Worm (Caenorhabditis elegans) whole organism, L1 larva: ENCODE data around the gene mdt-21.
A peak's percentile ranks its signal among the peaks of the same experiment; 100 is the strongest.

Source experiments
- C16A3.4 ChIP-seq: fragments of 150-350 bp; optimal IDR thresholded peaks from 2 replicates; lab custom pipeline; 2014; ENCODE audit warnings: missing biosample characterization, missing genetic modification characterization
- C34B4.2 ChIP-seq: sonication (generic microtip); optimal IDR thresholded peaks from 2 replicates; lab custom pipeline; 2017; ENCODE audit warnings: mild to moderate bottlenecking, missing genetic modification characterization, missing compliant biosample characterization
- F16B12.6 ChIP-seq: fragments of 150-350 bp; optimal IDR thresholded peaks from 2 replicates; lab custom pipeline; 2014; ENCODE audit warnings: missing biosample characterization, missing genetic modification characterization
- Y116A8C.19 ChIP-seq: sonication (generic microtip); optimal IDR thresholded peaks from 2 replicates; lab custom pipeline; 2016; ENCODE audit warnings: missing compliant biosample characterization, missing genetic modification characterization, borderline replicate concordance
- aly-2 ChIP-seq: fragments of 150-350 bp; optimal IDR thresholded peaks from 2 replicates; lab custom pipeline; 2014; ENCODE audit warnings: missing biosample characterization, missing genetic modification characterization
- blmp-1 ChIP-seq: fragments of 150-350 bp; optimal IDR thresholded peaks from 2 replicates; lab custom pipeline; 2014; ENCODE audit warnings: missing biosample characterization, missing genetic modification characterization
- ceh-63 ChIP-seq: fragments of 200-800 bp; sonication (Bioruptor generic); optimal IDR thresholded peaks from 2 replicates; lab custom pipeline; 2018; ENCODE audit warnings: mild to moderate bottlenecking, missing genetic modification characterization, missing compliant biosample characterization
- ceh-88 ChIP-seq: fragments of 200-800 bp; sonication (Bioruptor generic); IDR thresholded peaks from 2 replicates; pipeline ENCODE4 v1.3.6; 2022; ENCODE audit warnings: missing genetic modification characterization, missing compliant biosample characterization
- ceh-90 ChIP-seq: sonication (generic microtip); optimal IDR thresholded peaks from 2 replicates; lab custom pipeline; 2016; ENCODE audit warnings: missing genetic modification characterization, missing compliant biosample characterization
- ces-1 ChIP-seq: fragments of 150-350 bp; optimal IDR thresholded peaks from 2 replicates; lab custom pipeline; 2014; ENCODE audit warnings: missing biosample characterization, missing genetic modification reagents, missing genetic modification characterization
- dpl-1 ChIP-seq, 3 experiments: fragments of 150-350 bp in 2 of 3; sonication (generic microtip) in 1 of 3; optimal IDR thresholded peaks; 2 replicates each; lab custom pipeline; 2014 to 2017; ENCODE audit warnings: missing biosample characterization in 3 of 3, missing genetic modification characterization in 3 of 3, missing genetic modification reagents in 3 of 3
- efl-1 ChIP-seq, 4 experiments: fragments of 150-350 bp; optimal IDR thresholded peaks in 3 of 4; peaks in 1 of 4; 1 replicate in 1 of 4; 2 replicates in 3 of 4; lab custom pipeline; 2014; ENCODE audit warnings: missing biosample characterization in 2 of 4, missing genetic modification characterization in 2 of 4, missing genetic modification reagents in 2 of 4
- efl-3 ChIP-seq: fragments of 200-800 bp; sonication (Bioruptor generic); optimal IDR thresholded peaks from 2 replicates; lab custom pipeline; 2018; ENCODE audit warnings: mild to moderate bottlenecking, missing genetic modification characterization, missing compliant biosample characterization
- elt-3 ChIP-seq, 6 experiments: fragments of 150-350 bp in 1 of 6; sonication (generic microtip); optimal IDR thresholded peaks; 2 replicates each; lab custom pipeline; 2017 to 2018; ENCODE audit warnings: missing biosample characterization in 6 of 6, missing genetic modification characterization in 6 of 6, inconsistent platforms in 1 of 6
- ets-5 ChIP-seq: fragments of 200-800 bp; sonication (Bioruptor generic); IDR thresholded peaks from 2 replicates; pipeline ENCODE4 v1.3.6; 2022; ENCODE audit warnings: missing genetic modification characterization, missing compliant biosample characterization
- fkh-10 ChIP-seq: sonication (generic microtip); optimal IDR thresholded peaks from 2 replicates; lab custom pipeline; 2017; ENCODE audit warnings: missing biosample characterization, missing genetic modification reagents, missing genetic modification characterization
- fkh-4 ChIP-seq: sonication (generic microtip); optimal IDR thresholded peaks from 2 replicates; lab custom pipeline; 2016; ENCODE audit warnings: missing compliant biosample characterization, missing genetic modification characterization, borderline replicate concordance
- fos-1 ChIP-seq: fragments of 150-350 bp; optimal IDR thresholded peaks from 2 replicates; lab custom pipeline; 2014; ENCODE audit warnings: missing biosample characterization, missing genetic modification characterization
- hlh-4 ChIP-seq: sonication (generic microtip); optimal IDR thresholded peaks from 2 replicates; lab custom pipeline; 2016; ENCODE audit warnings: mild to moderate bottlenecking, missing genetic modification characterization, missing compliant biosample characterization
- jun-1 ChIP-seq: fragments of 150-350 bp; optimal IDR thresholded peaks from 2 replicates; lab custom pipeline; 2014; ENCODE audit warnings: missing biosample characterization, missing genetic modification reagents, missing genetic modification characterization
- lin-13 ChIP-seq: fragments of 150-350 bp; optimal IDR thresholded peaks from 2 replicates; lab custom pipeline; 2014; ENCODE audit warnings: missing biosample characterization, missing genetic modification reagents, missing genetic modification characterization
- lin-14 ChIP-seq: fragments of 200-800 bp; sonication (Bioruptor generic); optimal IDR thresholded peaks from 2 replicates; lab custom pipeline; 2018; ENCODE audit warnings: mild to moderate bottlenecking, missing genetic modification characterization, moderate library complexity, missing compliant biosample characterization
- lin-15B ChIP-seq: fragments of 150-350 bp; sonication (generic microtip); optimal IDR thresholded peaks from 3 replicates; lab custom pipeline; 2014; ENCODE audit warnings: missing biosample characterization, missing genetic modification characterization
- lin-35 ChIP-seq, 2 experiments: fragments of 150-350 bp; optimal IDR thresholded peaks; 2 replicates each; lab custom pipeline; 2014; ENCODE audit warnings: missing biosample characterization in 2 of 2, missing genetic modification characterization in 2 of 2, missing genetic modification reagents in 2 of 2
- lin-39 ChIP-seq: fragments of 150-350 bp; optimal IDR thresholded peaks from 2 replicates; lab custom pipeline; 2014; ENCODE audit warnings: missing biosample characterization, missing genetic modification reagents, missing genetic modification characterization
- lsy-2 ChIP-seq, 2 experiments: fragments of 150-350 bp; optimal IDR thresholded peaks; 2 replicates each; lab custom pipeline; 2014; ENCODE audit warnings: missing biosample characterization in 2 of 2, missing genetic modification characterization in 2 of 2
- mab-9 ChIP-seq: fragments of 200-800 bp; sonication (Bioruptor generic); IDR thresholded peaks from 2 replicates; pipeline ENCODE4 v1.3.6; 2022; ENCODE audit warnings: missing genetic modification reagents, missing genetic modification characterization, missing compliant biosample characterization
- mdl-1 ChIP-seq, 2 experiments: fragments of 150-350 bp; optimal IDR thresholded peaks; 2 replicates each; lab custom pipeline; 2014 to 2017; ENCODE audit warnings: missing biosample characterization in 2 of 2, missing genetic modification characterization in 2 of 2, inconsistent platforms in 1 of 2
- mef-2 ChIP-seq: fragments of 150-350 bp; optimal IDR thresholded peaks from 2 replicates; lab custom pipeline; 2014; ENCODE audit warnings: missing biosample characterization, missing genetic modification characterization
- mep-1 ChIP-seq: fragments of 150-350 bp; optimal IDR thresholded peaks from 2 replicates; lab custom pipeline; 2014; ENCODE audit warnings: missing biosample characterization, missing genetic modification characterization
- nhr-11 ChIP-seq: fragments of 150-350 bp; optimal IDR thresholded peaks from 2 replicates; lab custom pipeline; 2014; ENCODE audit warnings: missing biosample characterization, missing genetic modification characterization
- nhr-12 ChIP-seq: sonication (generic microtip); optimal IDR thresholded peaks from 2 replicates; lab custom pipeline; 2017; ENCODE audit warnings: missing biosample characterization, missing genetic modification characterization
- nhr-20 ChIP-seq: sonication (generic microtip); optimal IDR thresholded peaks from 2 replicates; lab custom pipeline; 2016; ENCODE audit warnings: mild to moderate bottlenecking, missing genetic modification characterization, missing compliant biosample characterization
- nhr-71 ChIP-seq: sonication (generic microtip); optimal IDR thresholded peaks from 2 replicates; lab custom pipeline; 2016; ENCODE audit warnings: mild to moderate bottlenecking, missing genetic modification characterization, moderate library complexity, missing compliant biosample characterization
- nhr-76 ChIP-seq: sonication (generic microtip); optimal IDR thresholded peaks from 2 replicates; lab custom pipeline; 2017; ENCODE audit warnings: missing biosample characterization, missing genetic modification characterization
- nhr-77 ChIP-seq: fragments of 150-350 bp; optimal IDR thresholded peaks from 2 replicates; lab custom pipeline; 2014; ENCODE audit warnings: missing biosample characterization, missing genetic modification characterization
- nhr-85 ChIP-seq: sonication (generic microtip); peaks from one replicate; lab custom pipeline; 2016; ENCODE audit warnings: missing genetic modification characterization, inconsistent platforms, missing compliant biosample characterization
- pax-3 ChIP-seq: fragments of 200-800 bp; sonication (Bioruptor generic); optimal IDR thresholded peaks from 2 replicates; lab custom pipeline; 2018; ENCODE audit warnings: mild to moderate bottlenecking, missing genetic modification characterization, moderate library complexity, missing compliant biosample characterization
- sox-4 ChIP-seq: sonication (generic microtip); optimal IDR thresholded peaks from 2 replicates; lab custom pipeline; 2016; ENCODE audit warnings: missing genetic modification characterization, missing compliant biosample characterization
- swsn-7 ChIP-seq: sonication (generic microtip); optimal IDR thresholded peaks from 2 replicates; lab custom pipeline; 2016; ENCODE audit warnings: missing genetic modification characterization, missing compliant biosample characterization
- tbx-2 ChIP-seq: sonication (generic microtip); optimal IDR thresholded peaks from 2 replicates; lab custom pipeline; 2016; ENCODE audit warnings: missing genetic modification characterization, missing compliant biosample characterization
- tlp-1 ChIP-seq: fragments of 150-350 bp; optimal IDR thresholded peaks from 2 replicates; lab custom pipeline; 2014; ENCODE audit warnings: missing biosample characterization, missing genetic modification characterization
- unc-62 ChIP-seq: fragments of 150-350 bp; optimal IDR thresholded peaks from 2 replicates; lab custom pipeline; 2014; ENCODE audit warnings: missing biosample characterization, missing genetic modification reagents, missing genetic modification characterization
- unc-86 ChIP-seq: sonication (generic microtip); optimal IDR thresholded peaks from 2 replicates; lab custom pipeline; 2016; ENCODE audit warnings: missing genetic modification characterization, missing compliant biosample characterization
- unc-98 ChIP-seq: fragments of 200-800 bp; sonication (Bioruptor generic); IDR thresholded peaks from 2 replicates; pipeline ENCODE4 v1.3.6; 2022; ENCODE audit warnings: missing genetic modification characterization, missing compliant biosample characterization
- zag-1 ChIP-seq: fragments of 150-350 bp; optimal IDR thresholded peaks from 2 replicates; lab custom pipeline; 2014; ENCODE audit warnings: missing biosample characterization, missing genetic modification characterization

Gene mdt-21

DNA sequence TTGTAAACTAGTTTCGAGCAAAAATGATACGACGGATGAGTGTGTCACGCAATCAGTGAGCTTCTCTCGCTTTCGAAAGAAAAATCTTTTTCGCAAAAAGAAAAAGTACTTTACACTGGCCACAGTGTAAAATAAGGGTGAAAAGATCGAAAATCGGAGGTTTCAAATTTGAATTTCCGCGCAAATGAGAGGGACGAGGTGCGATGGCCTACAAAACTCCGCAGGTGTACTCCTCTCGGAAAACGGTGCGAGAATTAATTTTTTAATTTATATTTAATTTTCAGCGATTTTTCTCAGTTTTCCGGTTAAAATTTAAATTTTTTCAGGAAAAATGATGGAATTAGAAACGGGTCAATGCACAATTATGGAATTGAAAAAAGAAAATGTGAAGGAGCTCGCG lies 30.7 kb upstream of the mdt-21 start, which contains the start of gene mrt-2 (continued):
- TF ChIP-seq aly-2 (peak; percentile 47), Y116A8C.19 (tag; lab: Kevin White, UChicago) (peak; percentile 90), ets-5 (GFP tag; lab: Robert Waterston, UW) (no peak), nhr-85 (tag; lab: Kevin White, UChicago) (peak; percentile 97), lin-15B (tag; lab: Kevin White, UChicago) (peak; percentile 20), nhr-76 (tag; lab: Kevin White, UChicago) (no peak), sox-4 (tag; lab: Kevin White, UChicago) (peak; percentile 93), mef-2 (no peak), nhr-71 (tag; lab: Kevin White, UChicago) (peak; percentile 95), ceh-63 (GFP tag; lab: Kevin White, UChicago) (peak; percentile 6), dpl-1 (GFP tag; optimal IDR thresholded peaks at IDR 0.05; lab: Kevin White, UChicago) (peak; percentile 94 to 96 (median 96)), nhr-11 (tag; lab: Kevin White, UChicago) (no peak), ces-1 (no peak), nhr-20 (tag; lab: Kevin White, UChicago) (peak; percentile 92), F16B12.6 (tag; lab: Kevin White, UChicago) (peak; percentile 54), fos-1 (tag; lab: Kevin White, UChicago) (peak; percentile 48), lin-13 (GFP tag; lab: Kevin White, UChicago) (peak; percentile 74), lin-39 (tag; lab: Kevin White, UChicago) (peak; percentile 87), jun-1 (tag; lab: Kevin White, UChicago) (peak; percentile 34), pax-3 (tag; lab: Kevin White, UChicago) (peak; percentile 95), fkh-4 (tag; lab: Kevin White, UChicago) (peak; percentile 98), nhr-12 (no peak), tlp-1 (tag; lab: Kevin White, UChicago) (no peak), blmp-1 (tag; lab: Kevin White, UChicago) (peak; percentile 69), lin-14 (GFP tag; lab: Kevin White, UChicago) (no peak), C34B4.2 (tag; lab: Kevin White, UChicago) (peak; percentile 49), zag-1 (tag; lab: Kevin White, UChicago) (no peak), lin-35 (GFP tag; optimal IDR thresholded peaks at IDR 0.05; lab: Kevin White, UChicago) (peak; percentile 97 to 98), unc-62 (GFP tag; lab: Kevin White, UChicago) (no peak), efl-1 (optimal IDR thresholded peaks at IDR 0.05; lab: Kevin White, UChicago) (peak; percentile 95 to 97), efl-1 (GFP tag; optimal IDR thresholded peaks at IDR 0.05 in 1 of 2; lab: Kevin White, UChicago) (peak; percentile 97 to 100), unc-86 (peak; percentile 79), mep-1 (tag; lab: Kevin White, UChicago) (peak; percentile 79), ceh-88 (GFP tag; lab: Robert Waterston, UW) (peak; percentile 71; the same call in 1 of the 2 replicates), fkh-10 (GFP tag; lab: Kevin White, UChicago) (peak; percentile 23), efl-3 (GFP tag; lab: Kevin White, UChicago) (peak; percentile 19), mab-9 (peak; percentile 60), hlh-4 (peak; percentile 60), swsn-7 (tag; lab: Kevin White, UChicago) (peak; percentile 84), mdl-1 (tag; optimal IDR thresholded peaks at IDR 0.05; lab: Kevin White, UChicago) (peak in 1 of 2 experiments; percentile 58), unc-98 (GFP tag; lab: Robert Waterston, UW) (peak; percentile 90), C16A3.4 (tag; lab: Kevin White, UChicago) (peak; percentile 68), ceh-90 (tag; lab: Kevin White, UChicago) (peak; percentile 99), elt-3 (tag; optimal IDR thresholded peaks at IDR 0.05; lab: Kevin White, UChicago) (peak in 2 of 6 experiments; percentile 46 to 60), nhr-77 (tag; lab: Kevin White, UChicago) (peak; percentile 14), lsy-2 (tag; optimal IDR thresholded peaks at IDR 0.05; lab: Kevin White, UChicago) (peak; percentile 86 to 88), tbx-2 (tag; lab: Kevin White, UChicago) (peak; percentile 94)
